Worm (Caenorhabditis elegans): ENCODE data around the gene sre-4.

- TF ChIP-seq F49E8.2 (tag; optimal IDR thresholded peaks at IDR 0.05; ENCODE audit: borderline replicate concordance) (no peak), ztf-7 (tag; optimal IDR thresholded peaks at IDR 0.05) (no peak), nhr-237 (tag; optimal IDR thresholded peaks at IDR 0.05) (no peak), ceh-82 (tag; optimal IDR thresholded peaks at IDR 0.05) (no peak), fkh-10 (GFP tag; optimal IDR thresholded peaks at IDR 0.05) (no peak)
Measured at ce11 chrIV:9742883-9743282, 41.7 kb downstream of the sre-4 start, which contains the start of gene C28D4.7.
